Worm (Caenorhabditis elegans): ENCODE results near the gene C18H7.12.

The C18H7.12 gene

ce11 chrIV:551923-552322, 35.7 kb downstream of the C18H7.12 start:
- TF ChIP-seq fos-1 (tag; optimal IDR thresholded peaks at IDR 0.05) (peak; percentile 30), nhr-129 (tag; optimal IDR thresholded peaks at IDR 0.05) (no peak), unc-62 (GFP tag; optimal IDR thresholded peaks at IDR 0.05) (no peak)

DNA sequence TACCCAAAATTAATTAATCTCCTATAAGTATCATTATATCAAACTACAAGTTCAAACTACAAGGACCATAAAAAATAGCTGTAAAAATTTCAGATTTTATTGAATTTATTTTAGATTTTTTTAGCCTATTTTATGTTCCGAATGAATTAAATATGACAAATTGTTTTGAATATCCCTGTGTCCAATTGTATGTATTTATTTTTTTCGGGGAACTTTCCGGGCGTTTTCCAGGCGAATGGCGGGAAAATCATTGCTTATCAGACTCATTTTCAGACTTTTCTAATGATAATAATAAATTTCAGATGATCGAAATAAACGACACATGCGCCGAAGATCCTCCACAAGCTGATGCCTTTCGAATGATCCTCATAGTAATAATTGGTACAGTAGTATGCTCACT, 39.6 kb downstream of the C18H7.12 start, which contains the start of gene F56A11.4:
TSS of gene F56A11.4 (plus strand) at position 301 of the 400 bp plus-strand sequence.
- TF ChIP-seq alr-1 (tag; optimal IDR thresholded peaks at IDR 0.05) (no peak), ztf-11 (tag; optimal IDR thresholded peaks at IDR 0.05) (no peak), egl-27 (tag; optimal IDR thresholded peaks at IDR 0.05) (no peak), mdl-1 (tag; optimal IDR thresholded peaks at IDR 0.05) (no peak), snpc-4 (tag; optimal IDR thresholded peaks at IDR 0.05) (no peak), skn-1 (tag; optimal IDR thresholded peaks at IDR 0.05) (no peak), Y55F3AM.14 (GFP tag; optimal IDR thresholded peaks at IDR 0.05) (no peak), R02D3.7 (tag; optimal IDR thresholded peaks at IDR 0.05) (no peak), lin-13 (GFP tag; optimal IDR thresholded peaks at IDR 0.05) (no peak), nhr-25 (tag; optimal IDR thresholded peaks at IDR 0.05) (no peak), dmd-4 (tag; optimal IDR thresholded peaks at IDR 0.05) (no peak), unc-39 (tag; optimal IDR thresholded peaks at IDR 0.05) (no peak)

DNA sequence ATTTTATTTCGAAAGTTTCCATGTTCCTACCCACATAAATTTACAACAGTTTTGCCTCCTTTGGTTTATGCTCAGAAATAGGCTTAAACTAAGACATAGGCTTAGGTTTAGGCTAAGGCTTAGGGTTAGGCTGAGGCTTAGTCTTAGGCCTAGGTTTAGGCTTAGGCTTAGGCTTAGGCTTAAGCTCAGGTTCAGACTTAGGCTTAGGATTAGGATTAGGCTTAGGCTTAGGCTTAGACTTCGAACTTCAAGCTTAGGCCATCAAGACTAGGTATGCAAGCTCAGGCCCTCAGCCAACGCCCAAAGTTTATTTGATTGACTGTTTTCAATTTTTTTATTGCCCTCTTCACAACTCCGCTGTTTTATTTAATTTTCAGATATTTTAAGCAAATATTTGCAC, 41.8 kb downstream of the C18H7.12 start:
- TF ChIP-seq mbf-1 (tag; optimal IDR thresholded peaks at IDR 0.05) (no peak), nhr-237 (tag; optimal IDR thresholded peaks at IDR 0.05) (no peak), lin-13 (GFP tag; optimal IDR thresholded peaks at IDR 0.05) (no peak), skn-1 (tag; optimal IDR thresholded peaks at IDR 0.05) (no peak), gmeb-1 (tag; optimal IDR thresholded peaks at IDR 0.05) (no peak), elt-3 (tag; optimal IDR thresholded peaks at IDR 0.05) (no peak), nhr-25 (tag; optimal IDR thresholded peaks at IDR 0.05) (no peak), nhr-77 (tag; optimal IDR thresholded peaks at IDR 0.05) (no peak), peb-1 (tag; optimal IDR thresholded peaks at IDR 0.05) (no peak), aly-2 (tag; optimal IDR thresholded peaks at IDR 0.05) (no peak), nhr-11 (tag; optimal IDR thresholded peaks at IDR 0.05) (no peak), blmp-1 (tag; optimal IDR thresholded peaks at IDR 0.05; ENCODE audit: insufficient read depth) (no peak), mdl-1 (tag; optimal IDR thresholded peaks at IDR 0.05) (no peak), mab-5 (tag; optimal IDR thresholded peaks at IDR 0.05) (no peak)
